Worm (Caenorhabditis elegans): ENCODE data around the gene srsx-10.

srsx-10 gene

DNA sequence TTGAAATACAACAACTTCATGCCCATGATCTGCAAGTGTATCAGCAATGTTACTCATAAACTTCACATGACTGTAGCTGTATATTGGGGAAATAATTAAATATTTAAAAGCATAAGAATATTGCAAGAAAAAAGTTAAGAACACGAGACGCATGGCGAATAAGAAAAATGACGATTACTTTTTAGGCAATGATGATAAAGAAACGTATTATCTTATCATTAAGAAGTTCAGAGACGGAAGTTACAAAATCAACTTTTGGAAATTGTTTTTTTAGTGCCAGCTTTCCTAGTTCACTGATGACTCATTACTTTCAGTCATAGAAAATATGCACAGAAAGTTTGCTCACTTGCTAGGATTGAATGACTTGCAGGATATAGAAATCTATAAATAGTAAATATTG is 25.8 kb upstream of the srsx-10 start, which contains the start of gene ugt-7:
ugt-7 (minus strand) TSS at position 161 of the 400 bp plus-strand sequence.
- TF ChIP-seq daf-19 (GFP tag; conservative IDR thresholded peaks at IDR 0.05) (no peak), ceh-44 (GFP tag; IDR thresholded peaks at IDR 0.05) (no peak), Y105C5A.15 (GFP tag; IDR thresholded peaks at IDR 0.05) (no peak), hif-1 (tag; optimal IDR thresholded peaks at IDR 0.05) (no peak), nhr-25 (tag; optimal IDR thresholded peaks at IDR 0.05; ENCODE audit: borderline replicate concordance, insufficient read depth) (no peak), nhr-111 (GFP tag; optimal IDR thresholded peaks at IDR 0.05) (no peak), pqm-1 (tag; optimal IDR thresholded peaks at IDR 0.05) (peak; percentile 72), skn-1 (tag; optimal IDR thresholded peaks at IDR 0.05) (no peak), nhr-28 (tag; optimal IDR thresholded peaks at IDR 0.05) (peak; percentile 42), aly-2 (tag; optimal IDR thresholded peaks at IDR 0.05) (no peak), ceh-62 (tag; optimal IDR thresholded peaks at IDR 0.05) (no peak), lin-39 (tag; optimal IDR thresholded peaks at IDR 0.05) (no peak), nhr-77 (tag; optimal IDR thresholded peaks at IDR 0.05) (peak; percentile 11), vab-7 (GFP tag; IDR thresholded peaks at IDR 0.05) (no peak), lin-29 (GFP tag; IDR thresholded peaks at IDR 0.05) (no peak), lin-1 (GFP tag; IDR thresholded peaks at IDR 0.05) (no peak), F37D6.2 (tag; optimal IDR thresholded peaks at IDR 0.05) (no peak), nhr-41 (GFP tag; IDR thresholded peaks at IDR 0.05) (no peak), ztf-7 (tag; optimal IDR thresholded peaks at IDR 0.05) (no peak), R02D3.7 (tag; optimal IDR thresholded peaks at IDR 0.05) (no peak), spr-1 (tag; optimal IDR thresholded peaks at IDR 0.05) (no peak), nhr-48 (tag; optimal IDR thresholded peaks at IDR 0.05) (no peak), zfp-2 (tag; optimal IDR thresholded peaks at IDR 0.05) (no peak)

DNA sequence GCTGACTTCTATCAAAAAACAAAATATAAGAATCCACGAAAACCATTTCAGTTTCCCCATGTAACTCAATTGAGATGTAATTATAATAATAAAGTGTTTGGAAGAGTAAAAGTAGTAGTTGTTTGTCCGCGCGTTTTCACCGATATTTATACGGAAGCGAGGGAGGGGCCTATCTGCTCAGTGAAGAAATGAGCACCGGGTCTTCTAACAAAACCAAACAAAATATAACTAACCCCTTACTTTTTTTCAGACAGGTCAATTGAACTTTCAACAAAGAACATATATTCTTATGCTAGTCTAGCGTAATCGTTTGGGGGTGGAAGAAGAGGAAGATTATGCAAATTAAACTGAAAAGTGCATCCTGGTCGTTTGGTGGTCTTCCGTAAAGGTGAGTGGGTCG is 20.6 kb upstream of the srsx-10 start, which contains the start of gene ncx-9:
ncx-9 (minus strand) TSS at position 101 of the 400 bp plus-strand sequence.
- TF ChIP-seq F26F4.8 (GFP tag; conservative IDR thresholded peaks at IDR 0.05) (no peak), daf-12 (tag; optimal IDR thresholded peaks at IDR 0.05) (no peak), spr-1 (tag; optimal IDR thresholded peaks at IDR 0.05) (no peak), fos-1 (tag; optimal IDR thresholded peaks at IDR 0.05) (no peak), dmd-9 (GFP tag; IDR thresholded peaks at IDR 0.05) (no peak), daf-19 (GFP tag; conservative IDR thresholded peaks at IDR 0.05) (no peak), ceh-44 (GFP tag; IDR thresholded peaks at IDR 0.05) (no peak), hlh-11 (tag; optimal IDR thresholded peaks at IDR 0.05) (no peak), snpc-1.2 (GFP tag; IDR thresholded peaks at IDR 0.05) (no peak), madf-5 (GFP tag; IDR thresholded peaks at IDR 0.05) (no peak), madf-9 (GFP tag; conservative IDR thresholded peaks at IDR 0.05) (no peak), zfp-3 (GFP tag; conservative IDR thresholded peaks at IDR 0.05) (no peak), lin-29 (GFP tag; IDR thresholded peaks at IDR 0.05) (no peak)

DNA sequence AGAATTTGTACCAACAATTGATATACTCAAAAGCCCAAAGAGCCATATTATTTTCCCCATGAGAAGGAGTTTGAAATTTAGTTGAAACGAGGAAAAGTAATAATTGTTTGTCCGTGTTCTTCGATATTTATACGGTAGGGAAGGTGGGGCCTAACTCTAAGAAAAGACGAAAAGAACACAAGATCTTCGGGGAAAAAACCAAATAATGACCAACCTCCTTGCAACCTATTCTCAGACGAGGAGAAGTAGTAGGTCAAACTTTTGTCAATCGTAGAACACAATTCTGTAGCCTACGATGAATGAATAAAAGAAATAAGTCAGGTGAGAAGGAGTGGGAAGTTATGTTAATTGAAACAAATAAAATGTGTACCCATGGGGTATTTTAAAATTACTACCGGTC is 12.5 kb upstream of the srsx-10 start, which contains the start of gene ncx-8:
ncx-8 (minus strand) TSS at position 101 of the 400 bp plus-strand sequence.
- TF ChIP-seq dmd-9 (GFP tag; IDR thresholded peaks at IDR 0.05) (no peak), lim-7 (GFP tag; IDR thresholded peaks at IDR 0.05) (no peak), ceh-62 (tag; optimal IDR thresholded peaks at IDR 0.05) (no peak), lin-38 (GFP tag; IDR thresholded peaks at IDR 0.05) (no peak), skn-1 (tag; optimal IDR thresholded peaks at IDR 0.05) (no peak), dpl-1 (GFP tag; optimal IDR thresholded peaks at IDR 0.05) (no peak), hlh-30 (tag; optimal IDR thresholded peaks at IDR 0.05; ENCODE audit: insufficient read depth) (no peak), attf-4 (tag; optimal IDR thresholded peaks at IDR 0.05) (no peak), nhr-237 (tag; optimal IDR thresholded peaks at IDR 0.05) (no peak), unc-39 (tag; optimal IDR thresholded peaks at IDR 0.05) (no peak), ces-1 (GFP tag; optimal IDR thresholded peaks at IDR 0.05) (no peak), aha-1 (tag) (no peak), nhr-25 (tag; optimal IDR thresholded peaks at IDR 0.05; ENCODE audit: borderline replicate concordance, insufficient read depth) (no peak), F26F4.8 (GFP tag; conservative IDR thresholded peaks at IDR 0.05) (no peak), madf-5 (GFP tag; IDR thresholded peaks at IDR 0.05) (no peak), ceh-20 (GFP tag; IDR thresholded peaks at IDR 0.05) (no peak), Y48G9A.11 (GFP tag; IDR thresholded peaks at IDR 0.05) (no peak), pha-4 (GFP tag; IDR thresholded peaks at IDR 0.05) (no peak), pha-4 (tag; optimal IDR thresholded peaks at IDR 0.05) (no peak), dve-1 (tag; optimal IDR thresholded peaks at IDR 0.05; ENCODE audit: insufficient read depth) (no peak)

Data from whole organism, L4 larva.